Worm (Caenorhabditis elegans) whole organism, L1 larva: ENCODE results near the gene srd-50.
A peak's percentile ranks its signal among the peaks of the same experiment; 100 is the strongest.

Source experiments
- F16B12.6 ChIP-seq: fragments of 150-350 bp; optimal IDR thresholded peaks from 2 replicates; lab custom pipeline; 2014; ENCODE audit warnings: missing biosample characterization, missing genetic modification characterization
- Y116A8C.19 ChIP-seq: sonication (generic microtip); optimal IDR thresholded peaks from 2 replicates; lab custom pipeline; 2016; ENCODE audit warnings: missing compliant biosample characterization, missing genetic modification characterization, borderline replicate concordance
- aha-1 ChIP-seq: fragments of 150-350 bp; optimal IDR thresholded peaks from 2 replicates; lab custom pipeline; 2014; ENCODE audit warnings: missing biosample characterization, missing genetic modification characterization
- alr-1 ChIP-seq: fragments of 200-800 bp; sonication (Bioruptor generic); optimal IDR thresholded peaks from 2 replicates; lab custom pipeline; 2018; ENCODE audit warnings: borderline replicate concordance, mild to moderate bottlenecking, missing genetic modification characterization, missing compliant biosample characterization
- aly-2 ChIP-seq: fragments of 150-350 bp; optimal IDR thresholded peaks from 2 replicates; lab custom pipeline; 2014; ENCODE audit warnings: missing biosample characterization, missing genetic modification characterization
- blmp-1 ChIP-seq: fragments of 150-350 bp; optimal IDR thresholded peaks from 2 replicates; lab custom pipeline; 2014; ENCODE audit warnings: missing biosample characterization, missing genetic modification characterization
- ceh-63 ChIP-seq: fragments of 200-800 bp; sonication (Bioruptor generic); optimal IDR thresholded peaks from 2 replicates; lab custom pipeline; 2018; ENCODE audit warnings: mild to moderate bottlenecking, missing genetic modification characterization, missing compliant biosample characterization
- ceh-90 ChIP-seq: sonication (generic microtip); optimal IDR thresholded peaks from 2 replicates; lab custom pipeline; 2016; ENCODE audit warnings: missing genetic modification characterization, missing compliant biosample characterization
- ces-1 ChIP-seq: fragments of 150-350 bp; optimal IDR thresholded peaks from 2 replicates; lab custom pipeline; 2014; ENCODE audit warnings: missing biosample characterization, missing genetic modification reagents, missing genetic modification characterization
- dpl-1 ChIP-seq, 3 experiments: fragments of 150-350 bp in 2 of 3; sonication (generic microtip) in 1 of 3; optimal IDR thresholded peaks; 2 replicates each; lab custom pipeline; 2014 to 2017; ENCODE audit warnings: missing biosample characterization in 3 of 3, missing genetic modification characterization in 3 of 3, missing genetic modification reagents in 3 of 3
- egl-13 ChIP-seq: sonication (generic microtip); optimal IDR thresholded peaks from 2 replicates; lab custom pipeline; 2016; ENCODE audit warnings: missing genotype, missing genetic modification reagents, missing genetic modification characterization, missing compliant biosample characterization
- elt-3 ChIP-seq, 6 experiments: fragments of 150-350 bp in 1 of 6; sonication (generic microtip); optimal IDR thresholded peaks; 2 replicates each; lab custom pipeline; 2017 to 2018; ENCODE audit warnings: missing biosample characterization in 6 of 6, missing genetic modification characterization in 6 of 6, inconsistent platforms in 1 of 6
- fos-1 ChIP-seq: fragments of 150-350 bp; optimal IDR thresholded peaks from 2 replicates; lab custom pipeline; 2014; ENCODE audit warnings: missing biosample characterization, missing genetic modification characterization
- hlh-17 ChIP-seq: fragments of 200-800 bp; sonication (Bioruptor generic); optimal IDR thresholded peaks from 2 replicates; lab custom pipeline; 2018; ENCODE audit warnings: missing genetic modification characterization, mild to moderate bottlenecking, missing compliant biosample characterization, moderate library complexity, borderline replicate concordance
- irx-1 ChIP-seq: sonication (generic microtip); optimal IDR thresholded peaks from 2 replicates; lab custom pipeline; 2016; ENCODE audit warnings: missing genetic modification characterization, missing compliant biosample characterization
- jun-1 ChIP-seq: fragments of 150-350 bp; optimal IDR thresholded peaks from 2 replicates; lab custom pipeline; 2014; ENCODE audit warnings: missing biosample characterization, missing genetic modification reagents, missing genetic modification characterization
- lin-13 ChIP-seq: fragments of 150-350 bp; optimal IDR thresholded peaks from 2 replicates; lab custom pipeline; 2014; ENCODE audit warnings: missing biosample characterization, missing genetic modification reagents, missing genetic modification characterization
- lin-14 ChIP-seq: fragments of 200-800 bp; sonication (Bioruptor generic); optimal IDR thresholded peaks from 2 replicates; lab custom pipeline; 2018; ENCODE audit warnings: mild to moderate bottlenecking, missing genetic modification characterization, moderate library complexity, missing compliant biosample characterization
- lin-35 ChIP-seq, 2 experiments: fragments of 150-350 bp; optimal IDR thresholded peaks; 2 replicates each; lab custom pipeline; 2014; ENCODE audit warnings: missing biosample characterization in 2 of 2, missing genetic modification characterization in 2 of 2, missing genetic modification reagents in 2 of 2
- lsy-2 ChIP-seq, 2 experiments: fragments of 150-350 bp; optimal IDR thresholded peaks; 2 replicates each; lab custom pipeline; 2014; ENCODE audit warnings: missing biosample characterization in 2 of 2, missing genetic modification characterization in 2 of 2
- mab-9 ChIP-seq: fragments of 200-800 bp; sonication (Bioruptor generic); IDR thresholded peaks from 2 replicates; pipeline ENCODE4 v1.3.6; 2022; ENCODE audit warnings: missing genetic modification reagents, missing genetic modification characterization, missing compliant biosample characterization
- mep-1 ChIP-seq: fragments of 150-350 bp; optimal IDR thresholded peaks from 2 replicates; lab custom pipeline; 2014; ENCODE audit warnings: missing biosample characterization, missing genetic modification characterization
- nhr-11 ChIP-seq: fragments of 150-350 bp; optimal IDR thresholded peaks from 2 replicates; lab custom pipeline; 2014; ENCODE audit warnings: missing biosample characterization, missing genetic modification characterization
- nhr-12 ChIP-seq: sonication (generic microtip); optimal IDR thresholded peaks from 2 replicates; lab custom pipeline; 2017; ENCODE audit warnings: missing biosample characterization, missing genetic modification characterization
- nhr-19 ChIP-seq: fragments of 200-800 bp; sonication (Bioruptor generic); conservative IDR thresholded peaks from 2 replicates; pipeline ENCODE4 v1.3.6; 2022; ENCODE audit warnings: missing genetic modification characterization, missing compliant biosample characterization
- nhr-20 ChIP-seq: sonication (generic microtip); optimal IDR thresholded peaks from 2 replicates; lab custom pipeline; 2016; ENCODE audit warnings: mild to moderate bottlenecking, missing genetic modification characterization, missing compliant biosample characterization
- nhr-237 ChIP-seq: fragments of 150-350 bp; optimal IDR thresholded peaks from 2 replicates; lab custom pipeline; 2014; ENCODE audit warnings: missing biosample characterization, missing genetic modification characterization
- nhr-47 ChIP-seq: sonication (generic microtip); optimal IDR thresholded peaks from 2 replicates; lab custom pipeline; 2016; ENCODE audit warnings: mild to moderate bottlenecking, missing genetic modification characterization, moderate library complexity, missing compliant biosample characterization
- nhr-71 ChIP-seq: sonication (generic microtip); optimal IDR thresholded peaks from 2 replicates; lab custom pipeline; 2016; ENCODE audit warnings: mild to moderate bottlenecking, missing genetic modification characterization, moderate library complexity, missing compliant biosample characterization
- nhr-77 ChIP-seq: fragments of 150-350 bp; optimal IDR thresholded peaks from 2 replicates; lab custom pipeline; 2014; ENCODE audit warnings: missing biosample characterization, missing genetic modification characterization
- nhr-84 ChIP-seq: sonication (generic microtip); optimal IDR thresholded peaks from 2 replicates; lab custom pipeline; 2017; ENCODE audit warnings: missing biosample characterization, missing genetic modification characterization
- pax-3 ChIP-seq: fragments of 200-800 bp; sonication (Bioruptor generic); optimal IDR thresholded peaks from 2 replicates; lab custom pipeline; 2018; ENCODE audit warnings: mild to moderate bottlenecking, missing genetic modification characterization, moderate library complexity, missing compliant biosample characterization
- pqm-1 ChIP-seq: sonication (generic microtip); optimal IDR thresholded peaks from 3 replicates; lab custom pipeline; 2017; ENCODE audit warnings: missing biosample characterization, missing genetic modification characterization
- skn-1 ChIP-seq: fragments of 150-350 bp; optimal IDR thresholded peaks from 2 replicates; lab custom pipeline; 2014; ENCODE audit warnings: missing biosample characterization, missing genetic modification characterization
- snu-23 ChIP-seq: sonication (generic microtip); optimal IDR thresholded peaks from 2 replicates; lab custom pipeline; 2016; ENCODE audit warnings: missing genetic modification characterization, missing compliant biosample characterization
- sox-4 ChIP-seq: sonication (generic microtip); optimal IDR thresholded peaks from 2 replicates; lab custom pipeline; 2016; ENCODE audit warnings: missing genetic modification characterization, missing compliant biosample characterization
- sptf-1 ChIP-seq: fragments of 150-350 bp; optimal IDR thresholded peaks from 2 replicates; lab custom pipeline; 2014; ENCODE audit warnings: missing biosample characterization, missing genetic modification characterization
- sup-37 ChIP-seq: fragments of 200-800 bp; sonication (Bioruptor generic); optimal IDR thresholded peaks from 2 replicates; lab custom pipeline; 2018; ENCODE audit warnings: mild to moderate bottlenecking, missing genetic modification characterization, missing compliant biosample characterization
- swsn-7 ChIP-seq: sonication (generic microtip); optimal IDR thresholded peaks from 2 replicates; lab custom pipeline; 2016; ENCODE audit warnings: missing genetic modification characterization, missing compliant biosample characterization
- tbx-2 ChIP-seq: sonication (generic microtip); optimal IDR thresholded peaks from 2 replicates; lab custom pipeline; 2016; ENCODE audit warnings: missing genetic modification characterization, missing compliant biosample characterization
- tlp-1 ChIP-seq: fragments of 150-350 bp; optimal IDR thresholded peaks from 2 replicates; lab custom pipeline; 2014; ENCODE audit warnings: missing biosample characterization, missing genetic modification characterization
- unc-130 ChIP-seq: fragments of 150-350 bp; optimal IDR thresholded peaks from 2 replicates; lab custom pipeline; 2017; ENCODE audit warnings: missing biosample characterization, missing genetic modification characterization, inconsistent platforms
- unc-30 ChIP-seq: sonication (generic microtip); optimal IDR thresholded peaks from 2 replicates; lab custom pipeline; 2017; ENCODE audit warnings: missing biosample characterization, missing genetic modification characterization
- unc-98 ChIP-seq: fragments of 200-800 bp; sonication (Bioruptor generic); IDR thresholded peaks from 2 replicates; pipeline ENCODE4 v1.3.6; 2022; ENCODE audit warnings: missing genetic modification characterization, missing compliant biosample characterization
- xbp-1 ChIP-seq: sonication (generic microtip); optimal IDR thresholded peaks from 2 replicates; lab custom pipeline; 2016; ENCODE audit warnings: missing genetic modification characterization, missing compliant biosample characterization
- zip-4 ChIP-seq: fragments of 200-800 bp; sonication (Bioruptor generic); optimal IDR thresholded peaks from 2 replicates; lab custom pipeline; 2018; ENCODE audit warnings: mild to moderate bottlenecking, missing genetic modification characterization, moderate library complexity, missing compliant biosample characterization
- ztf-11 ChIP-seq, 2 experiments: sonication (generic microtip); optimal IDR thresholded peaks; 2 replicates each; lab custom pipeline; 2016 to 2017; ENCODE audit warnings: missing genetic modification characterization in 2 of 2, missing biosample characterization in 1 of 2, missing compliant biosample characterization in 1 of 2

The srd-50 gene

ce11 chrX:13481704-13482103 is at the start of gene srd-50:
TSS of gene srd-50 (minus strand) at chrX:13481804.
- TF ChIP-seq mep-1 (tag; lab: Kevin White, UChicago) (no peak), dpl-1 (GFP tag; optimal IDR thresholded peaks at IDR 0.05; lab: Kevin White, UChicago) (no peak), lsy-2 (tag; optimal IDR thresholded peaks at IDR 0.05; lab: Kevin White, UChicago) (no peak), alr-1 (no peak), nhr-20 (tag; lab: Kevin White, UChicago) (no peak)

DNA sequence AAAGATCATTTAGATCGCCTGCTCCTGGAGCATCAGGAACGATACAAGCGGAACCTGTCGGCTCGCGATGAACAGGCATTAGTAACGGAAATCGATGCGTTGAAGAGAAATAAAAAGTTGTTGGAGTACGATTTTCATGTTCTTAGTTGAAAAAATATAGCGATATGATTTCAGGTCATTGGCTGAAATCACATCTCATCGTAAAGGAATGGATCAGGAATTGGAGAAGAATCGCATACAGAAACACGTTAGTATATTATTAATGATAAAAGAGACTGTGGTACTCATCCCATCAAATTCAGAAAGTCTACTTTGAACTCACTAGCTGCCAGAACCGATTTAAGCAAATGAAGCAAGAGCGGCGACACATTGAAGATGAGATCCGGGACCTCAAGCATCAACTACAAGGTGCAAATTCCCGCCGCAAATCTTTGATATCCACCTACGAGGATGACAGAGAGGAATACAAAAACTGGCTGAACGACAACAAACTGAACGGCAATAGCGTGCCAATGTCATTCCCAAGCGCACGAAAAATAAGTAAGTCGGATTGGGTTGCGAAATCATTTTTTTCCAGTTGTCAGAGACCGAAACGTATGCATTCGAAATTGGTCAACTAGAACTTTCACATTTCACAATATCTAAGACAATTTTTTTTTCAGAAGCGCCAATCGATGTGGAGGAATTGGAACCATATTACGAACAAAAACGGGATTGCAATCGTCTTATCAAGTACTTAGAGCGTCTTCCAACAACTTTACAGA is 48.6 kb upstream of the srd-50 start:
- TF ChIP-seq skn-1 (tag; lab: Kevin White, UChicago) (peak; percentile 4), fos-1 (tag; lab: Kevin White, UChicago) (no peak), F16B12.6 (tag; lab: Kevin White, UChicago) (no peak), hlh-17 (GFP tag; lab: Kevin White, UChicago) (no peak), nhr-47 (tag; lab: Kevin White, UChicago) (no peak), snu-23 (GFP tag; lab: Kevin White, UChicago) (no peak), pax-3 (tag; lab: Kevin White, UChicago) (no peak)

DNA sequence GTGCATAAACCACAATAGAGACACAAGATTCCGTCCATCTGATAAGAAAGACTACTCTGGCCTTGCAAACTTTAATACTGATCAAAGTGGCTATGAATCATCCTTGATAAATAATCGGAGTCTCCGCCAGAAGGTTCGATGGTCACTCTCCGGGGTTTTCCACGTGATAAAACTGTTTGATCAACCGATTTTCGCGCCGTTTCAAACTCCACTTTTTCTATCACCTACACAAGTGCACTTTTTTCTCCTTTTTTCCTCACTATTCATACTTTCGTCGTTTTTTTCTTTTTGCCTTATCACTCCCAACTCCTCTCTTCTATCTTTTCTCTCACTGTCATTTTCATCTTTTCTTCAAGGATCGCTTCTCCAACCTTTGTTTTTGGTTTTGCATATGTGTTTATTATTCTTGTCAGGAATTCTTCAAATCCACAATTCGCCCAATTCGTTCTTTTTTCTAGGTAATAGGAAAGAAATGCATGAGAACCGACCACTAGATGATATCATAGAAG is 47.1 kb upstream of the srd-50 start, which contains the start of gene F18H3.4:
TSS of gene F18H3.4 (plus strand) at position 459 of the 509 bp plus-strand sequence.
- TF ChIP-seq swsn-7 (tag; lab: Kevin White, UChicago) (no peak), mab-9 (GFP tag; lab: Robert Waterston, UW) (no peak), lin-35 (GFP tag; optimal IDR thresholded peaks at IDR 0.05; lab: Kevin White, UChicago) (peak in 1 of 2 experiments; percentile 78), lin-13 (GFP tag; lab: Kevin White, UChicago) (no peak), egl-13 (tag; lab: Kevin White, UChicago) (peak; percentile 24), jun-1 (tag; lab: Kevin White, UChicago) (peak; percentile 51), nhr-19 (peak; percentile 53), lsy-2 (tag; optimal IDR thresholded peaks at IDR 0.05; lab: Kevin White, UChicago) (peak in 1 of 2 experiments; percentile 41), tlp-1 (tag; lab: Kevin White, UChicago) (peak; percentile 42), nhr-71 (peak; percentile 80), xbp-1 (tag; lab: Kevin White, UChicago) (no peak), Y116A8C.19 (tag; lab: Kevin White, UChicago) (no peak), pax-3 (tag; lab: Kevin White, UChicago) (no peak), lin-14 (GFP tag; lab: Kevin White, UChicago) (peak; percentile 57), unc-98 (no peak), blmp-1 (tag; lab: Kevin White, UChicago) (peak; percentile 37), irx-1 (tag; lab: Kevin White, UChicago) (no peak), elt-3 (tag; optimal IDR thresholded peaks at IDR 0.05; lab: Kevin White, UChicago) (peak in 4 of 6 experiments; percentile 36 to 75 (median 55)), mep-1 (tag; lab: Kevin White, UChicago) (peak; percentile 2), pqm-1 (tag; lab: Kevin White, UChicago) (no peak), sox-4 (tag; lab: Kevin White, UChicago) (no peak), aly-2 (tag; lab: Kevin White, UChicago) (no peak), tbx-2 (tag; lab: Kevin White, UChicago) (peak; percentile 14), ztf-11 (tag; optimal IDR thresholded peaks at IDR 0.05; lab: Kevin White, UChicago) (no peak), nhr-12 (tag; lab: Kevin White, UChicago) (no peak), F16B12.6 (tag; lab: Kevin White, UChicago) (no peak), nhr-237 (no peak), unc-130 (no peak), ces-1 (GFP tag; lab: Kevin White, UChicago) (no peak), ceh-90 (tag; lab: Kevin White, UChicago) (no peak), unc-30 (tag; lab: Kevin White, UChicago) (no peak), sup-37 (no peak), nhr-11 (tag; lab: Kevin White, UChicago) (no peak), nhr-84 (tag; lab: Kevin White, UChicago) (no peak), nhr-77 (tag; lab: Kevin White, UChicago) (peak; percentile 36), ceh-63 (no peak), skn-1 (tag; lab: Kevin White, UChicago) (peak; percentile 3), sptf-1 (tag; lab: Kevin White, UChicago) (no peak), zip-4 (no peak), aha-1 (tag; lab: Kevin White, UChicago) (no peak)
